Worm (Caenorhabditis elegans) whole organism, L4 larva: ENCODE results near the gene F48G7.9.

Experiments
- ceh-82 ChIP-seq: sonication (generic microtip); optimal IDR thresholded peaks from 2 replicates; lab custom pipeline; 2017; ENCODE audit warnings: missing biosample characterization, missing genetic modification characterization
- jun-1 ChIP-seq: fragments of 150-350 bp; optimal IDR thresholded peaks from 2 replicates; lab custom pipeline; 2014; ENCODE audit warnings: missing biosample characterization, missing genetic modification reagents, missing genetic modification characterization
- lim-7 ChIP-seq: fragments of 200-800 bp; sonication (Bioruptor generic); IDR thresholded peaks from 2 replicates; pipeline ENCODE4 v1.3.6; 2022; ENCODE audit warnings: missing genetic modification characterization, missing compliant biosample characterization
- lin-39 ChIP-seq: fragments of 150-350 bp; optimal IDR thresholded peaks from 2 replicates; lab custom pipeline; 2014; ENCODE audit warnings: missing biosample characterization, missing genetic modification reagents, missing genetic modification characterization
- lsy-2 ChIP-seq, 2 experiments: fragments of 150-350 bp in 1 of 2; sonication (generic microtip) in 1 of 2; optimal IDR thresholded peaks; 2 replicates each; lab custom pipeline; 2014 to 2017; ENCODE audit warnings: missing biosample characterization in 2 of 2, missing genetic modification characterization in 2 of 2
- nhr-76 ChIP-seq: fragments of 150-350 bp; optimal IDR thresholded peaks from 2 replicates; lab custom pipeline; 2014; ENCODE audit warnings: missing biosample characterization, missing genetic modification characterization
- pha-4 ChIP-seq, 2 experiments: fragments of 150-350 bp in 1 of 2; fragments of 200-800 bp in 1 of 2; sonication (Bioruptor generic) in 1 of 2; IDR thresholded peaks in 1 of 2; optimal IDR thresholded peaks in 1 of 2; 2 replicates each; pipeline versions ENCODE4 v1.3.6 to Lab custom; 2014 to 2022; ENCODE audit warnings: missing genetic modification characterization in 2 of 2, missing genetic modification reagents in 2 of 2, missing biosample characterization in 1 of 2, missing compliant biosample characterization in 1 of 2
- snpc-4 ChIP-seq: fragments of 150-350 bp; optimal IDR thresholded peaks from 2 replicates; lab custom pipeline; 2014; ENCODE audit warnings: missing biosample characterization, missing genetic modification characterization
- tra-1 ChIP-seq: fragments of 200-800 bp; sonication (Bioruptor generic); IDR thresholded peaks from 2 replicates; pipeline ENCODE4 v1.3.6; 2022; ENCODE audit warnings: missing genetic modification reagents, missing genetic modification characterization, missing compliant biosample characterization

DNA sequence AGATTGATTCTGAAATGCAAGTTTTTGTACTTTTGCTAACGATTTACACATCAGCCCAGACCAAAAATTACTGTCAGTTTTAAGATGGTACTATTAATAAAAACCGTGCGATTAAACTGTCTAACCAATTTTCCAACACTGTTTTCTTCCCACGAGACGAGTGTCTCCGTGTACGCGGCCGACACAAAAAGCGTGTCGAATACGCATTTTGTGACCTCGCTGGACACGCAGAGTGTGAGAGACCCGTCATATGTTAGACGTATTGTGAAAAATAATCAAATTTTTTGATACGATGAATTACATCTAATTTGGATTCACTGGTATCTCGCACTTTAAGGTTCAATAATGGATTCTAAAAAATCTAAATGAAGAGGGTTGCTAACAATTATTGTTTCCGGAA lies 7.2 kb upstream of the F48G7.9 start:
- peak in 1 of 2 experiments; percentile 2 for TF ChIP-seq lsy-2 (tag; optimal IDR thresholded peaks at IDR 0.05; lab: Kevin White, UChicago)
- TF ChIP-seq tra-1 (GFP tag; lab: Robert Waterston, UW): no peak
- no peak for TF ChIP-seq lim-7
- no peak for TF ChIP-seq lin-39
- TF ChIP-seq snpc-4 (tag; lab: Kevin White, UChicago): no peak
- TF ChIP-seq jun-1: no peak
- no peak for TF ChIP-seq ceh-82 (tag; lab: Kevin White, UChicago)
- TF ChIP-seq nhr-76: no peak
- no peak for TF ChIP-seq pha-4 (GFP tag; IDR thresholded peaks at IDR 0.05; lab: Robert Waterston, UW)
- no peak for TF ChIP-seq pha-4 (tag; optimal IDR thresholded peaks at IDR 0.05; lab: Kevin White, UChicago)
